Worm (Caenorhabditis elegans) whole organism, L4 larva: ENCODE measurements around the gene F01G10.10.

ENCODE experiments used
- D1046.2 ChIP-seq: fragments of 200-800 bp; sonication (Bioruptor generic); IDR thresholded peaks from 2 replicates; pipeline ENCODE4 v1.3.6; 2022; ENCODE audit warnings: missing genetic modification characterization, missing compliant biosample characterization
- F10B5.3 ChIP-seq: sonication (generic microtip); optimal IDR thresholded peaks from 2 replicates; lab custom pipeline; 2016; ENCODE audit warnings: mild to moderate bottlenecking, missing genetic modification characterization, missing compliant biosample characterization
- F44E2.7 ChIP-seq: fragments of 200-800 bp; sonication (Bioruptor generic); IDR thresholded peaks from 2 replicates; pipeline ENCODE4 v2.1.2; 2022; ENCODE audit warnings: missing genetic modification characterization, missing compliant biosample characterization
- R02D3.7 ChIP-seq: fragments of 150-350 bp; sonication (generic microtip); optimal IDR thresholded peaks from 3 replicates; lab custom pipeline; 2014; ENCODE audit warnings: missing biosample characterization, missing genetic modification characterization
- Y105C5A.15 ChIP-seq: fragments of 200-800 bp; sonication (Bioruptor generic); IDR thresholded peaks from 2 replicates; pipeline ENCODE4 v1.3.6; 2022; ENCODE audit warnings: missing genetic modification characterization, missing compliant biosample characterization
- Y48G9A.11 ChIP-seq: fragments of 200-800 bp; sonication (Bioruptor generic); IDR thresholded peaks from 2 replicates; pipeline ENCODE4 v1.3.6; 2022; ENCODE audit warnings: missing genetic modification reagents, missing genetic modification characterization, missing compliant biosample characterization
- Y5F2A.4 ChIP-seq: fragments of 200-800 bp; sonication (Bioruptor generic); optimal IDR thresholded peaks from 2 replicates; lab custom pipeline; 2018; ENCODE audit warnings: mild to moderate bottlenecking, missing genetic modification characterization, missing compliant biosample characterization
- ZK337.2 ChIP-seq: fragments of 200-800 bp; sonication (Bioruptor generic); IDR thresholded peaks from 2 replicates; pipeline ENCODE4 v1.3.6; 2022; ENCODE audit warnings: missing genetic modification reagents, missing genetic modification characterization, missing compliant biosample characterization
- aly-2 ChIP-seq: sonication (generic microtip); optimal IDR thresholded peaks from 2 replicates; lab custom pipeline; 2018; ENCODE audit warnings: missing biosample characterization, missing genetic modification characterization
- ceh-20 ChIP-seq: fragments of 200-800 bp; sonication (Bioruptor generic); IDR thresholded peaks from 2 replicates; pipeline ENCODE4 v1.3.6; 2022; ENCODE audit warnings: missing genetic modification reagents, missing genetic modification characterization, missing compliant biosample characterization
- ceh-32 ChIP-seq: sonication (generic microtip); optimal IDR thresholded peaks from 2 replicates; lab custom pipeline; 2016; ENCODE audit warnings: mild to moderate bottlenecking, missing genetic modification characterization, missing compliant biosample characterization; ENCODE audit not compliant: poor library complexity
- ceh-44 ChIP-seq: fragments of 200-800 bp; sonication (Bioruptor generic); IDR thresholded peaks from 2 replicates; pipeline ENCODE4 v1.3.6; 2022; ENCODE audit warnings: missing genetic modification reagents, missing genetic modification characterization, missing compliant biosample characterization
- ceh-82 ChIP-seq: sonication (generic microtip); optimal IDR thresholded peaks from 2 replicates; lab custom pipeline; 2017; ENCODE audit warnings: missing biosample characterization, missing genetic modification characterization
- ctbp-1 ChIP-seq: fragments of 200-800 bp; sonication (Bioruptor generic); IDR thresholded peaks from 2 replicates; pipeline ENCODE4 v1.3.6; 2022; ENCODE audit warnings: missing genetic modification reagents, missing genetic modification characterization, missing compliant biosample characterization
- daf-16 ChIP-seq, 3 experiments: sonication (generic microtip); optimal IDR thresholded peaks; 2 replicates each; lab custom pipeline; 2016 to 2017; ENCODE audit warnings: missing genetic modification characterization in 3 of 3, missing genetic modification reagents in 3 of 3, mild to moderate bottlenecking in 2 of 3, missing compliant biosample characterization in 2 of 3, missing biosample characterization in 1 of 3, moderate library complexity in 1 of 3
- dmd-8 ChIP-seq: fragments of 200-800 bp; sonication (Bioruptor generic); IDR thresholded peaks from 2 replicates; pipeline ENCODE4 v1.3.6; 2022; ENCODE audit warnings: missing genetic modification characterization, missing compliant biosample characterization
- dmd-9 ChIP-seq: fragments of 200-800 bp; sonication (Bioruptor generic); IDR thresholded peaks from 2 replicates; pipeline ENCODE4 v1.3.6; 2022; ENCODE audit warnings: missing genetic modification reagents, missing genetic modification characterization, missing compliant biosample characterization
- dpl-1 ChIP-seq: fragments of 150-350 bp; optimal IDR thresholded peaks from 2 replicates; lab custom pipeline; 2014; ENCODE audit warnings: missing biosample characterization, missing genetic modification reagents, missing genetic modification characterization
- duxl-1 ChIP-seq: sonication (generic microtip); optimal IDR thresholded peaks from 2 replicates; lab custom pipeline; 2016; ENCODE audit warnings: mild to moderate bottlenecking, missing genetic modification characterization, moderate library complexity, missing compliant biosample characterization; ENCODE audit not compliant: poor library complexity
- dve-1 ChIP-seq: sonication (generic microtip); optimal IDR thresholded peaks from 2 replicates; lab custom pipeline; 2017; ENCODE audit warnings: antibody characterized with exemption, mild to moderate bottlenecking, missing genetic modification characterization, missing compliant biosample characterization; ENCODE audit not compliant: insufficient read depth
- egl-43 ChIP-seq: fragments of 200-800 bp; sonication (Bioruptor generic); IDR thresholded peaks from 2 replicates; pipeline ENCODE4 v1.3.6; 2022; ENCODE audit warnings: missing genetic modification reagents, missing genetic modification characterization, missing compliant biosample characterization
- fos-1 ChIP-seq: fragments of 150-350 bp; optimal IDR thresholded peaks from 2 replicates; lab custom pipeline; 2014; ENCODE audit warnings: missing biosample characterization, missing genetic modification characterization
- hif-1 ChIP-seq, 2 experiments: sonication (generic microtip); optimal IDR thresholded peaks; 2 replicates each; lab custom pipeline; 2016 to 2017; ENCODE audit warnings: missing compliant biosample characterization in 2 of 2, missing genetic modification characterization in 2 of 2, missing genetic modification reagents in 2 of 2, missing genotype in 2 of 2, mild to moderate bottlenecking in 1 of 2
- jun-1 ChIP-seq: fragments of 150-350 bp; optimal IDR thresholded peaks from 2 replicates; lab custom pipeline; 2014; ENCODE audit warnings: missing biosample characterization, missing genetic modification reagents, missing genetic modification characterization
- lin-1 ChIP-seq: fragments of 200-800 bp; sonication (Bioruptor generic); IDR thresholded peaks from 2 replicates; pipeline ENCODE4 v1.3.6; 2022; ENCODE audit warnings: missing genetic modification reagents, missing genetic modification characterization, missing compliant biosample characterization
- mdl-1 ChIP-seq, 2 experiments: fragments of 150-350 bp in 1 of 2; sonication (generic microtip) in 1 of 2; optimal IDR thresholded peaks; 2 replicates each; lab custom pipeline; 2014 to 2017; ENCODE audit warnings: missing biosample characterization in 2 of 2, missing genetic modification characterization in 2 of 2
- mdt-29 ChIP-seq: fragments of 200-800 bp; sonication (Bioruptor generic); IDR thresholded peaks from 2 replicates; pipeline ENCODE4 v1.3.6; 2022; ENCODE audit warnings: missing genetic modification reagents, missing genetic modification characterization, missing compliant biosample characterization
- mep-1 ChIP-seq: fragments of 150-350 bp; sonication (generic microtip); optimal IDR thresholded peaks from 3 replicates; lab custom pipeline; 2014; ENCODE audit warnings: missing biosample characterization, missing genetic modification characterization
- mxl-3 ChIP-seq: fragments of 200-800 bp; sonication (Bioruptor generic); optimal IDR thresholded peaks from 2 replicates; lab custom pipeline; 2018; ENCODE audit warnings: mild to moderate bottlenecking, missing genetic modification characterization, missing compliant biosample characterization
- nhr-10 ChIP-seq: fragments of 150-350 bp; optimal IDR thresholded peaks from 2 replicates; lab custom pipeline; 2014; ENCODE audit warnings: missing biosample characterization, missing genetic modification characterization
- nhr-111 ChIP-seq: fragments of 200-800 bp; sonication (Bioruptor generic); optimal IDR thresholded peaks from 2 replicates; lab custom pipeline; 2018; ENCODE audit warnings: mild to moderate bottlenecking, missing genetic modification characterization, missing compliant biosample characterization
- nhr-237 ChIP-seq: sonication (generic microtip); optimal IDR thresholded peaks from 2 replicates; lab custom pipeline; 2017; ENCODE audit warnings: missing biosample characterization, missing genetic modification characterization
- nhr-25 ChIP-seq: sonication (generic microtip); optimal IDR thresholded peaks from 2 replicates; lab custom pipeline; 2017; ENCODE audit warnings: missing genetic modification characterization, mild to moderate bottlenecking, missing compliant biosample characterization, antibody characterized with exemption, moderate library complexity, borderline replicate concordance; ENCODE audit not compliant: insufficient read depth
- nhr-41 ChIP-seq: fragments of 200-800 bp; sonication (Bioruptor generic); IDR thresholded peaks from 2 replicates; pipeline ENCODE4 v1.3.6; 2022; ENCODE audit warnings: missing genetic modification reagents, missing genetic modification characterization, missing compliant biosample characterization
- nhr-42 ChIP-seq: fragments of 200-800 bp; sonication (Bioruptor generic); IDR thresholded peaks from 2 replicates; pipeline ENCODE4 v1.3.6; 2022; ENCODE audit warnings: missing genetic modification characterization, missing compliant biosample characterization
- nhr-6 ChIP-seq: fragments of 150-350 bp; optimal IDR thresholded peaks from 2 replicates; lab custom pipeline; 2014; ENCODE audit warnings: missing biosample characterization, missing genetic modification characterization
- rbr-2 ChIP-seq: sonication (generic microtip); optimal IDR thresholded peaks from 2 replicates; lab custom pipeline; 2016; ENCODE audit warnings: missing genotype, missing genetic modification characterization, missing compliant biosample characterization
- saeg-2 ChIP-seq: fragments of 200-800 bp; sonication (Bioruptor generic); IDR thresholded peaks from 2 replicates; pipeline ENCODE4 v1.3.6; 2022; ENCODE audit warnings: missing genetic modification reagents, missing genetic modification characterization, missing compliant biosample characterization
- snpc-4 ChIP-seq: fragments of 150-350 bp; optimal IDR thresholded peaks from 2 replicates; lab custom pipeline; 2014; ENCODE audit warnings: missing biosample characterization, missing genetic modification characterization
- spr-1 ChIP-seq: sonication (generic microtip); optimal IDR thresholded peaks from 2 replicates; lab custom pipeline; 2016; ENCODE audit warnings: mild to moderate bottlenecking, missing genetic modification characterization, missing compliant biosample characterization
- spr-3 ChIP-seq: fragments of 200-800 bp; sonication (Bioruptor generic); optimal IDR thresholded peaks from 2 replicates; lab custom pipeline; 2018; ENCODE audit warnings: mild to moderate bottlenecking, missing genetic modification characterization, missing compliant biosample characterization
- tag-97 ChIP-seq: fragments of 200-800 bp; sonication (Bioruptor generic); IDR thresholded peaks from 2 replicates; pipeline ENCODE4 v1.3.6; 2022; ENCODE audit warnings: missing genetic modification characterization, missing compliant biosample characterization
- unc-130 ChIP-seq: sonication (generic microtip); optimal IDR thresholded peaks from 2 replicates; lab custom pipeline; 2016; ENCODE audit warnings: missing genetic modification reagents, missing genetic modification characterization, missing compliant biosample characterization
- unc-62 ChIP-seq, 3 experiments: fragments of 150-350 bp in 1 of 3; sonication (generic microtip); optimal IDR thresholded peaks in 2 of 3; peaks in 1 of 3; 1 replicate in 1 of 3; 2 replicates in 2 of 3; lab custom pipeline; 2014 to 2017; ENCODE audit warnings: missing biosample characterization in 3 of 3, missing genetic modification characterization in 3 of 3, missing genetic modification reagents in 3 of 3, missing genotype in 1 of 3
- vab-7 ChIP-seq: fragments of 200-800 bp; sonication (Bioruptor generic); IDR thresholded peaks from 2 replicates; pipeline ENCODE4 v1.3.6; 2022; ENCODE audit warnings: missing genetic modification reagents, missing genetic modification characterization, missing compliant biosample characterization
- zag-1 ChIP-seq: fragments of 150-350 bp; optimal IDR thresholded peaks from 2 replicates; lab custom pipeline; 2014; ENCODE audit warnings: missing biosample characterization, missing genetic modification characterization
- zfp-2 ChIP-seq: sonication (generic microtip); optimal IDR thresholded peaks from 2 replicates; lab custom pipeline; 2016; ENCODE audit warnings: mild to moderate bottlenecking, missing genetic modification characterization, missing compliant biosample characterization
- zfp-3 ChIP-seq: fragments of 200-800 bp; sonication (Bioruptor generic); conservative IDR thresholded peaks from 2 replicates; pipeline ENCODE4 v1.3.6; 2022; ENCODE audit warnings: missing genetic modification reagents, missing genetic modification characterization, missing compliant biosample characterization
- zip-11 ChIP-seq: fragments of 200-800 bp; sonication (Bioruptor generic); IDR thresholded peaks from 2 replicates; pipeline ENCODE4 v1.3.6; 2022; ENCODE audit warnings: missing genetic modification characterization, missing compliant biosample characterization
- ztf-7 ChIP-seq: fragments of 150-350 bp; optimal IDR thresholded peaks from 2 replicates; lab custom pipeline; 2014; ENCODE audit warnings: missing biosample characterization, missing genetic modification characterization

F01G10.10 gene

DNA sequence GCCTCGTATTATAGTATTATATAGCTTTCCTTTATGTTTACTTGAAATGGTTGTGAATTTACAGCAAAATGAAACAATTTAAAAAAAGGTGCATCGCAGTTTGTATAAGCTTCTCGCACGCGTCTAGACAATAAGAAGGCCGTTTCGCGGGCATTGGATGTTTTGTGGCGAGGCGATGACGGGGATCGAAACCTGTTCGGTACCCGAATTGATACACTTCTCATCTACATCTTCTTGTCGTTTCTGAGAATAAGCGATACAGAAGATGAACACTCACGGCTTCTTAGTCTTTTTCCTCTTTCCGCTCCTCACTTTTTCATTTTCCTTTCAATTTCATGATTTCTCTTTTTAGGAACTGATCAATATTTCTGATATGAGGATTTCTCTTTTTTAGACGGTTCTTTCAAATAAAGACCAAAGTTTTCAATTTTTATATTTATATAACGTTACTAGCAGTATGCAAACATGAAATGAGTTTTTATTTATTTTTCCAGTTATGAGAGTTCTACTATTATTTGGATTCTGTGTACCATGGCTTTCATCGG is at the start of gene F01G10.10 (continued):
- TF ChIP-seq Y105C5A.15 (no peak), hif-1 (tag; optimal IDR thresholded peaks at IDR 0.05; lab: Kevin White, UChicago) (no peak), saeg-2 (GFP tag; lab: Robert Waterston, UW) (no peak), F44E2.7 (GFP tag; lab: Robert Waterston, UW) (no peak), ZK337.2 (GFP tag; lab: Robert Waterston, UW) (no peak), nhr-41 (GFP tag; lab: Robert Waterston, UW) (no peak), dpl-1 (peak; percentile 5), R02D3.7 (no peak), zfp-3 (peak; percentile 85; the same call in 1 of the 2 replicates), nhr-42 (GFP tag; lab: Robert Waterston, UW) (no peak), ztf-7 (tag; lab: Kevin White, UChicago) (no peak), mxl-3 (GFP tag; lab: Kevin White, UChicago) (peak; percentile 2), fos-1 (tag; lab: Kevin White, UChicago) (no peak), ceh-20 (no peak), mdt-29 (GFP tag; lab: Robert Waterston, UW) (no peak), dve-1 (tag; lab: Kevin White, UChicago) (peak; percentile 6), zfp-2 (tag; lab: Kevin White, UChicago) (no peak), nhr-10 (tag; lab: Kevin White, UChicago) (no peak), tag-97 (GFP tag; lab: Robert Waterston, UW) (no peak), spr-3 (GFP tag; lab: Kevin White, UChicago) (no peak), Y48G9A.11 (GFP tag; lab: Robert Waterston, UW) (0 out of 2 replicates have a peak, but pooled peaks have one; percentile 35), lin-1 (GFP tag; lab: Robert Waterston, UW) (no peak), D1046.2 (GFP tag; lab: Robert Waterston, UW) (no peak), spr-1 (tag; lab: Kevin White, UChicago) (peak; percentile 5), aly-2 (tag; lab: Kevin White, UChicago) (no peak), Y5F2A.4 (GFP tag; lab: Kevin White, UChicago) (no peak), nhr-237 (tag; lab: Kevin White, UChicago) (no peak), nhr-111 (GFP tag; lab: Kevin White, UChicago) (peak; percentile 13), zag-1 (tag; lab: Kevin White, UChicago) (no peak), nhr-6 (tag; lab: Kevin White, UChicago) (no peak), snpc-4 (tag; lab: Kevin White, UChicago) (no peak), mep-1 (tag; lab: Kevin White, UChicago) (peak; percentile 40), zip-11 (GFP tag; lab: Robert Waterston, UW) (no peak), nhr-25 (tag; lab: Kevin White, UChicago) (no peak), dmd-9 (GFP tag; lab: Robert Waterston, UW) (no peak), egl-43 (GFP tag; lab: Robert Waterston, UW) (peak; percentile 42; the same call in 1 of the 2 replicates), ctbp-1 (GFP tag; lab: Robert Waterston, UW) (no peak), ceh-82 (tag; lab: Kevin White, UChicago) (no peak), unc-62 (GFP tag; optimal IDR thresholded peaks at IDR 0.05 in 1 of 2; lab: Kevin White, UChicago) (no peak), unc-62 (tag; optimal IDR thresholded peaks at IDR 0.05; lab: Kevin White, UChicago) (no peak), F10B5.3 (tag; lab: Kevin White, UChicago) (no peak), duxl-1 (no peak), unc-130 (GFP tag; lab: Kevin White, UChicago) (no peak), ceh-32 (tag; lab: Kevin White, UChicago) (no peak), jun-1 (tag; lab: Kevin White, UChicago) (no peak), mdl-1 (tag; optimal IDR thresholded peaks at IDR 0.05; lab: Kevin White, UChicago) (peak in 1 of 2 experiments; percentile 16), rbr-2 (tag; lab: Kevin White, UChicago) (no peak), ceh-44 (GFP tag; lab: Robert Waterston, UW) (no peak), daf-16 (GFP tag; optimal IDR thresholded peaks at IDR 0.05; lab: Kevin White, UChicago) (no peak), daf-16 (tag; optimal IDR thresholded peaks at IDR 0.05; lab: Kevin White, UChicago) (peak; percentile 12), dmd-8 (GFP tag; lab: Robert Waterston, UW) (0 out of 2 replicates have a peak, but pooled peaks have one; percentile 4), vab-7 (no peak)
